Fruit fly (Drosophila melanogaster) whole organism: ENCODE data around the gene Dnaaf5.

Source experiments
- CG8478 ChIP-seq: fragments of >200 bp; optimal IDR thresholded peaks from 2 replicates; lab custom pipeline; 2018; ENCODE audit warnings: inconsistent platforms
- Dll ChIP-seq: fragments of >200 bp; optimal IDR thresholded peaks from 2 replicates; lab custom pipeline; 2017
- EcR ChIP-seq, 2 experiments: fragments of >200 bp; optimal IDR thresholded peaks; 2 replicates each; lab custom pipeline; 2017; ENCODE audit warnings: missing biosample characterization in 2 of 2, missing genetic modification characterization in 2 of 2, missing genetic modification reagents in 2 of 2
- pan ChIP-seq: fragments of >200 bp; optimal IDR thresholded peaks from 2 replicates; lab custom pipeline; 2017
- psq ChIP-seq: fragments of >200 bp; optimal IDR thresholded peaks from 2 replicates; lab custom pipeline; 2017
- usp ChIP-seq: fragments of >200 bp; optimal IDR thresholded peaks from 2 replicates; lab custom pipeline; 2017; ENCODE audit warnings: missing biosample characterization, missing genetic modification characterization, mixed read lengths

- no peak for TF ChIP-seq CG8478
- TF ChIP-seq EcR (GFP tag; optimal IDR thresholded peaks at IDR 0.05; lab: Kevin White, UChicago): no peak
- TF ChIP-seq usp (GFP tag; lab: Kevin White, UChicago): no peak
- no peak for TF ChIP-seq psq (lab: Kevin White, UChicago)
- TF ChIP-seq pan: no peak
- TF ChIP-seq Dll: no peak
These were observed 4.3 kb upstream of the Dnaaf5 start for dm6 chr3R:14365918-14366317.
